Worm (Caenorhabditis elegans) whole organism, late embryonic: ENCODE measurements around the gene C15C8.5.

Experiments used
- ama-1 ChIP-seq: fragments of 150-350 bp; optimal IDR thresholded peaks from 2 replicates; lab custom pipeline; 2014
- ceh-22 ChIP-seq: sonication (generic microtip); optimal IDR thresholded peaks from 2 replicates; lab custom pipeline; 2017; ENCODE audit warnings: missing biosample characterization, missing genetic modification characterization
- fkh-10 ChIP-seq: fragments of 150-350 bp; optimal IDR thresholded peaks from 2 replicates; lab custom pipeline; 2014; ENCODE audit warnings: missing biosample characterization, missing genetic modification reagents, missing genetic modification characterization
- nhr-232 ChIP-seq: sonication (generic microtip); optimal IDR thresholded peaks from 2 replicates; lab custom pipeline; 2016; ENCODE audit warnings: missing genetic modification characterization, missing compliant biosample characterization
- pag-3 ChIP-seq: sonication (generic microtip); optimal IDR thresholded peaks from 2 replicates; lab custom pipeline; 2016; ENCODE audit warnings: missing compliant biosample characterization, missing genetic modification characterization, borderline replicate concordance
- pha-4 ChIP-seq: fragments of 150-350 bp; optimal IDR thresholded peaks from 2 replicates; lab custom pipeline; 2018; ENCODE audit warnings: missing biosample characterization, missing genetic modification reagents, missing genetic modification characterization
- pqm-1 ChIP-seq: sonication (generic microtip); optimal IDR thresholded peaks from 2 replicates; lab custom pipeline; 2016; ENCODE audit warnings: missing genetic modification characterization, missing compliant biosample characterization
- rnt-1 ChIP-seq: sonication (generic microtip); optimal IDR thresholded peaks from 2 replicates; lab custom pipeline; 2016; ENCODE audit warnings: missing genetic modification characterization, missing compliant biosample characterization
- sox-4 ChIP-seq: sonication (generic microtip); optimal IDR thresholded peaks from 2 replicates; lab custom pipeline; 2017; ENCODE audit warnings: mild to moderate bottlenecking, missing genetic modification characterization, inconsistent platforms, missing compliant biosample characterization
- ttx-3 ChIP-seq: sonication (generic microtip); optimal IDR thresholded peaks from 2 replicates; lab custom pipeline; 2016; ENCODE audit warnings: missing genetic modification reagents, missing genetic modification characterization, missing compliant biosample characterization

DNA sequence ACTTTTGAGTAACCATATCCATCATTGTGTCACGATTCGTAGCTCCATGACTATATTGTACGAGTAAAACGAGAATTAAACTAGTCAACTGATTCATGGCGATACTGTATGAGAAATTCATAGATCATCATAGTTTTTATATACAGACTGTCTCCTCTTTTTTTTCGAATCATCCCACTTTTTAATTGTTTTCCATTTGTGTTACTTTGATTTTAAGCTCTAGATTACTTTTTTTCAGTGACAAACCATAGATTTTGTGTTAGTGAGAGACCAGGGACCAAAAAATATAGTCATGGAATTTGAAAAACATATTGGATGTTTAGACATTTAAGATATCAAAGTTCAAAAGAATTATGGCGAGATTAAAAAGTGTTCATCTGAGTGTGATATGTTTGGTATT lies 35.8 kb upstream of the C15C8.5 start, which contains the start of gene R11D1.3:
- TF ChIP-seq pqm-1 (tag; lab: Kevin White, UChicago) (no peak), ttx-3 (tag; lab: Kevin White, UChicago) (no peak), rnt-1 (tag; lab: Kevin White, UChicago) (no peak), fkh-10 (GFP tag; lab: Kevin White, UChicago) (no peak), ceh-22 (tag; lab: Kevin White, UChicago) (no peak), ama-1 (lab: Kevin White, UChicago) (no peak), pha-4 (tag; lab: Kevin White, UChicago) (no peak), nhr-232 (tag; lab: Kevin White, UChicago) (no peak), sox-4 (no peak), pag-3 (tag; lab: Kevin White, UChicago) (no peak)
